Fruit fly (Drosophila melanogaster): ENCODE results near the gene CG11322.
A peak's percentile ranks its signal among the peaks of the same experiment; 100 is the strongest.

The CG11322 gene

DNA sequence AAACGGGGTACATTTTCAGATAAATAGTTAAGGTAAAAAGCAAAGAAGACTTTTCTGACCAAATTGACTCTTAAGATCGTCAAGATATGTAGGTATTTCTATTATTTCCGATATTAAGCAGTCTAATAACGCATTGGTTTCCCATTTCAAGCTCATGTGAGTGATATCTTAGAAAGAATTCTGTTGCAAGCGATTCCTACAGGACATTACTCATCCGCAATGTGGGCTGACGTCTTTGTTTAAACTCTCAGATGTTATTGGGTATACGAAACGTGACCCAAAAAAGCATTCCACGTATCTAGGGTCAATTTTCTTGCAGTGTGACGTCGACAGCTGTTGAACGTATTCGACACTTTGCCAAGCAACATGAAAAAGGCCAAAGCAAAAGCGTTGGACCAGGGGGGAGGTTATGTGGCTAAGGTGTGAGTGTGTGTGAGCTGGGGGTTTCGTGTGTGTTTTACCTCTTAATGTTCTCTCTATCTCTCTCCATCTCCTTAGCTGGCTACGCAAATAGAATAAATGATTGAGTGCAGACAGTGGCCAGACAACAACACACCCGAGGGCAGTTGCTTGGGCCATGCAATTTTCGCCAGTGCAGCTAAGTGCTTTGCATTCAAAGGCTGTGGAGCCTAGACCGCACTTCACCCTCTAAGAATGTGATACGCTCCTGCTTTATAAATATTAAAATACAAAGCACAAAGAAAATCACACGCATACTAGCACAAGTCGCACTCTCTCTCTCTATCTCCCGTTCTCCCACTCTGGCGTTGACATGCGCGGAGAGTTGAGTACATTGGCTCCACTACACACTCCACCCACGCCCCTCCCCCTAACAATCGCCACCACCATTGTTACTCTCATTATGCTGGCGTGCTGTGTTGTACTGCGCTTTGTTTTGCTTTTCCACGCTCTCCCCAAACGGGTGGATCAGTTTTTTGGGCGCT is 27.9 kb upstream of the CG11322 start (continued):
- TF ChIP-seq croc (GFP tag; conservative IDR thresholded peaks at IDR 0.05) (peak; percentile 87), cato (GFP tag; optimal IDR thresholded peaks at IDR 0.05; ENCODE audit: borderline replicate concordance) (peak; percentile 93), CG18764 (GFP tag; optimal IDR thresholded peaks at IDR 0.05) (peak; percentile 93), CG16863 (GFP tag; optimal IDR thresholded peaks at IDR 0.05) (peak; percentile 97), CG30020 (tag; optimal IDR thresholded peaks at IDR 0.05) (peak; percentile 86), Doc2 (GFP tag; IDR thresholded peaks at IDR 0.05) (no peak), ro (GFP tag; IDR thresholded peaks at IDR 0.05) (peak; percentile 78; the same call in 1 of the 2 replicates), slbo (GFP tag; IDR thresholded peaks at IDR 0.05) (peak; percentile 90), az2 (GFP tag; optimal IDR thresholded peaks at IDR 0.05) (peak; percentile 96), C15 (GFP tag; IDR thresholded peaks at IDR 0.05) (peak; percentile 76; the same call in 2 of the 3 replicates), her (GFP tag; optimal IDR thresholded peaks at IDR 0.05) (peak; percentile 94), Vsx1 (GFP tag; optimal IDR thresholded peaks at IDR 0.05) (peak; percentile 81), Camta (GFP tag; optimal IDR thresholded peaks at IDR 0.05) (peak; percentile 97), zfh1 (GFP tag; IDR thresholded peaks at IDR 0.05) (peak; percentile 85), fd102C (GFP tag; optimal IDR thresholded peaks at IDR 0.05) (no peak), CG12104 (GFP tag; optimal IDR thresholded peaks at IDR 0.05) (peak; percentile 98), bbx (GFP tag; IDR thresholded peaks at IDR 0.05; ENCODE audit: partially characterized antibody) (no peak), oc (tag; optimal IDR thresholded peaks at IDR 0.05) (peak; percentile 64), CG8388 (GFP tag; optimal IDR thresholded peaks at IDR 0.05) (peak; percentile 92), Dll (GFP tag; IDR thresholded peaks at IDR 0.05; ENCODE audit: partially characterized antibody) (0 out of 4 replicates have a peak, but pooled peaks have one; percentile 45), hkb (optimal IDR thresholded peaks at IDR 0.05) (no peak), hkb (GFP tag; IDR thresholded peaks at IDR 0.05) (peak; percentile 81), CG30431 (GFP tag; optimal IDR thresholded peaks at IDR 0.05) (peak; percentile 93), hbn (GFP tag; IDR thresholded peaks at IDR 0.05; ENCODE audit: partially characterized antibody) (no peak), tap (tag; optimal IDR thresholded peaks at IDR 0.05) (peak; percentile 91), CG10209 (GFP tag; optimal IDR thresholded peaks at IDR 0.05) (peak; percentile 96), dmrt11E (tag; optimal IDR thresholded peaks at IDR 0.05) (peak; percentile 86), phol (tag; optimal IDR thresholded peaks at IDR 0.05) (peak; percentile 96), CG13894 (tag; optimal IDR thresholded peaks at IDR 0.05) (peak; percentile 47), CG14860 (GFP tag; IDR thresholded peaks at IDR 0.05; ENCODE audit: partially characterized antibody) (0 out of 3 replicates have a peak, but pooled peaks have one; percentile 58), repo (GFP tag; optimal IDR thresholded peaks at IDR 0.05) (peak; percentile 90), CG12299 (tag; optimal IDR thresholded peaks at IDR 0.05) (peak; percentile 91), CG13775 (GFP tag; optimal IDR thresholded peaks at IDR 0.05) (peak; percentile 97), zf30C (GFP tag; optimal IDR thresholded peaks at IDR 0.05) (peak; percentile 89), CG32772 (GFP tag; IDR thresholded peaks at IDR 0.05) (peak; percentile 86), ham (GFP tag; IDR thresholded peaks at IDR 0.05) (peak; percentile 27), trh (GFP tag; optimal IDR thresholded peaks at IDR 0.05) (peak; percentile 88), ftz-f1 (GFP tag; optimal IDR thresholded peaks at IDR 0.05) (peak; percentile 4), Six4 (GFP tag; optimal IDR thresholded peaks at IDR 0.05) (peak; percentile 97), unc-4 (GFP tag; IDR thresholded peaks at IDR 0.05; ENCODE audit: partially characterized antibody) (peak; percentile 56), D (optimal IDR thresholded peaks at IDR 0.05) (no peak), D (GFP tag; optimal IDR thresholded peaks at IDR 0.05) (peak; percentile 97), Jarid2 (GFP tag; optimal IDR thresholded peaks at IDR 0.05) (peak; percentile 5), scrt (GFP tag; optimal IDR thresholded peaks at IDR 0.05) (peak; percentile 93), CG12236 (GFP tag; optimal IDR thresholded peaks at IDR 0.05) (peak; percentile 97), H2.0 (GFP tag; IDR thresholded peaks at IDR 0.05) (peak; percentile 78), Aef1 (GFP tag; IDR thresholded peaks at IDR 0.05) (peak; percentile 85), CG33213 (GFP tag; optimal IDR thresholded peaks at IDR 0.05) (peak; percentile 94)

Measured in whole organism, embryonic.